Worm (Caenorhabditis elegans) whole organism, L4 larva: ENCODE measurements around the gene fcd-2.

Experiments
- F26F4.8 ChIP-seq: fragments of 200-800 bp; sonication (Bioruptor generic); conservative IDR thresholded peaks from 2 replicates; pipeline ENCODE4 v1.3.6; 2022; ENCODE audit warnings: missing genetic modification characterization, missing compliant biosample characterization
- T26A8.4 ChIP-seq: fragments of 200-800 bp; sonication (Bioruptor generic); IDR thresholded peaks from 2 replicates; pipeline ENCODE4 v1.3.6; 2022; ENCODE audit warnings: missing genetic modification characterization, missing compliant biosample characterization
- Y48G9A.11 ChIP-seq: fragments of 200-800 bp; sonication (Bioruptor generic); IDR thresholded peaks from 2 replicates; pipeline ENCODE4 v1.3.6; 2022; ENCODE audit warnings: missing genetic modification reagents, missing genetic modification characterization, missing compliant biosample characterization
- Y75B8A.6 ChIP-seq: fragments of 200-800 bp; sonication (Bioruptor generic); IDR thresholded peaks from 2 replicates; pipeline ENCODE4 v1.3.6; 2022; ENCODE audit warnings: missing genetic modification reagents, missing genetic modification characterization, missing compliant biosample characterization
- aha-1 ChIP-seq: fragments of 150-350 bp; peaks from one replicate; lab custom pipeline; 2014; ENCODE audit warnings: missing biosample characterization, missing genetic modification characterization
- arid-1 ChIP-seq: fragments of 200-800 bp; sonication (Bioruptor generic); conservative IDR thresholded peaks from 2 replicates; pipeline ENCODE4 v1.3.6; 2022; ENCODE audit warnings: missing genetic modification reagents, missing genetic modification characterization, missing compliant biosample characterization
- attf-4 ChIP-seq: sonication (generic microtip); optimal IDR thresholded peaks from 3 replicates; lab custom pipeline; 2017; ENCODE audit warnings: missing biosample characterization, missing genetic modification characterization
- ceh-44 ChIP-seq: fragments of 200-800 bp; sonication (Bioruptor generic); IDR thresholded peaks from 2 replicates; pipeline ENCODE4 v1.3.6; 2022; ENCODE audit warnings: missing genetic modification reagents, missing genetic modification characterization, missing compliant biosample characterization
- ceh-82 ChIP-seq: sonication (generic microtip); optimal IDR thresholded peaks from 2 replicates; lab custom pipeline; 2017; ENCODE audit warnings: missing biosample characterization, missing genetic modification characterization
- ces-1 ChIP-seq: fragments of 150-350 bp; sonication (generic microtip); optimal IDR thresholded peaks from 4 replicates; lab custom pipeline; 2014; ENCODE audit warnings: missing biosample characterization, missing genetic modification reagents, missing genetic modification characterization
- cey-2 ChIP-seq: sonication (generic microtip); optimal IDR thresholded peaks from 3 replicates; lab custom pipeline; 2017; ENCODE audit warnings: missing genetic modification characterization, mild to moderate bottlenecking, missing compliant biosample characterization, antibody characterized with exemption, borderline replicate concordance; ENCODE audit not compliant: insufficient read depth
- ctbp-1 ChIP-seq: fragments of 200-800 bp; sonication (Bioruptor generic); IDR thresholded peaks from 2 replicates; pipeline ENCODE4 v1.3.6; 2022; ENCODE audit warnings: missing genetic modification reagents, missing genetic modification characterization, missing compliant biosample characterization
- daf-12 ChIP-seq: fragments of 150-350 bp; optimal IDR thresholded peaks from 2 replicates; lab custom pipeline; 2014; ENCODE audit warnings: missing biosample characterization, missing genetic modification reagents, missing genetic modification characterization
- daf-16 ChIP-seq, 3 experiments: sonication (generic microtip); optimal IDR thresholded peaks; 2 replicates each; lab custom pipeline; 2016 to 2017; ENCODE audit warnings: missing genetic modification characterization in 3 of 3, missing genetic modification reagents in 3 of 3, mild to moderate bottlenecking in 2 of 3, missing compliant biosample characterization in 2 of 3, missing biosample characterization in 1 of 3, moderate library complexity in 1 of 3
- daf-8 ChIP-seq: fragments of 200-800 bp; sonication (Bioruptor generic); IDR thresholded peaks from 2 replicates; pipeline ENCODE4 v1.3.6; 2022; ENCODE audit warnings: missing genetic modification characterization, missing compliant biosample characterization
- dmd-6 ChIP-seq: fragments of 200-800 bp; sonication (Bioruptor generic); IDR thresholded peaks from 2 replicates; pipeline ENCODE4 v1.3.6; 2022; ENCODE audit warnings: missing genetic modification reagents, missing genetic modification characterization, missing compliant biosample characterization
- dmd-9 ChIP-seq: fragments of 200-800 bp; sonication (Bioruptor generic); IDR thresholded peaks from 2 replicates; pipeline ENCODE4 v1.3.6; 2022; ENCODE audit warnings: missing genetic modification reagents, missing genetic modification characterization, missing compliant biosample characterization
- dve-1 ChIP-seq: sonication (generic microtip); optimal IDR thresholded peaks from 2 replicates; lab custom pipeline; 2017; ENCODE audit warnings: antibody characterized with exemption, mild to moderate bottlenecking, missing genetic modification characterization, missing compliant biosample characterization; ENCODE audit not compliant: insufficient read depth
- fkh-10 ChIP-seq: fragments of 150-350 bp; optimal IDR thresholded peaks from 2 replicates; lab custom pipeline; 2014; ENCODE audit warnings: missing biosample characterization, missing genetic modification reagents, missing genetic modification characterization
- fos-1 ChIP-seq: fragments of 150-350 bp; optimal IDR thresholded peaks from 2 replicates; lab custom pipeline; 2014; ENCODE audit warnings: missing biosample characterization, missing genetic modification characterization
- gei-8 ChIP-seq: fragments of 200-800 bp; sonication (Bioruptor generic); optimal IDR thresholded peaks from 2 replicates; lab custom pipeline; 2018; ENCODE audit warnings: mild to moderate bottlenecking, missing genetic modification characterization, missing compliant biosample characterization
- hlh-30 ChIP-seq: sonication (generic microtip); optimal IDR thresholded peaks from 2 replicates; lab custom pipeline; 2017; ENCODE audit warnings: antibody characterized with exemption, mild to moderate bottlenecking, missing genetic modification characterization, missing compliant biosample characterization; ENCODE audit not compliant: insufficient read depth
- hmg-1.1 ChIP-seq: fragments of 200-800 bp; sonication (Bioruptor generic); IDR thresholded peaks from 2 replicates; pipeline ENCODE4 v1.3.6; 2022; ENCODE audit warnings: missing genetic modification reagents, missing genetic modification characterization, missing compliant biosample characterization
- jun-1 ChIP-seq: fragments of 150-350 bp; optimal IDR thresholded peaks from 2 replicates; lab custom pipeline; 2014; ENCODE audit warnings: missing biosample characterization, missing genetic modification reagents, missing genetic modification characterization
- lin-1 ChIP-seq: fragments of 200-800 bp; sonication (Bioruptor generic); IDR thresholded peaks from 2 replicates; pipeline ENCODE4 v1.3.6; 2022; ENCODE audit warnings: missing genetic modification reagents, missing genetic modification characterization, missing compliant biosample characterization
- lin-13 ChIP-seq: fragments of 150-350 bp; optimal IDR thresholded peaks from 2 replicates; lab custom pipeline; 2014; ENCODE audit warnings: missing biosample characterization, missing genetic modification reagents, missing genetic modification characterization
- lin-39 ChIP-seq: fragments of 150-350 bp; optimal IDR thresholded peaks from 2 replicates; lab custom pipeline; 2014; ENCODE audit warnings: missing biosample characterization, missing genetic modification reagents, missing genetic modification characterization
- lsy-2 ChIP-seq, 2 experiments: fragments of 150-350 bp in 1 of 2; sonication (generic microtip) in 1 of 2; optimal IDR thresholded peaks; 2 replicates each; lab custom pipeline; 2014 to 2017; ENCODE audit warnings: missing biosample characterization in 2 of 2, missing genetic modification characterization in 2 of 2
- madf-9 ChIP-seq: fragments of 200-800 bp; sonication (Bioruptor generic); conservative IDR thresholded peaks from 2 replicates; pipeline ENCODE4 v1.3.6; 2022; ENCODE audit warnings: missing genetic modification reagents, missing genetic modification characterization, missing compliant biosample characterization
- mxl-3 ChIP-seq: fragments of 200-800 bp; sonication (Bioruptor generic); optimal IDR thresholded peaks from 2 replicates; lab custom pipeline; 2018; ENCODE audit warnings: mild to moderate bottlenecking, missing genetic modification characterization, missing compliant biosample characterization
- nhr-102 ChIP-seq: sonication (generic microtip); optimal IDR thresholded peaks from 2 replicates; lab custom pipeline; 2016; ENCODE audit warnings: mild to moderate bottlenecking, missing genetic modification characterization, moderate library complexity, missing compliant biosample characterization
- nhr-11 ChIP-seq: fragments of 150-350 bp; optimal IDR thresholded peaks from 2 replicates; lab custom pipeline; 2014; ENCODE audit warnings: missing biosample characterization, missing genetic modification characterization
- nhr-41 ChIP-seq: fragments of 200-800 bp; sonication (Bioruptor generic); IDR thresholded peaks from 2 replicates; pipeline ENCODE4 v1.3.6; 2022; ENCODE audit warnings: missing genetic modification reagents, missing genetic modification characterization, missing compliant biosample characterization
- nhr-6 ChIP-seq: fragments of 150-350 bp; optimal IDR thresholded peaks from 2 replicates; lab custom pipeline; 2014; ENCODE audit warnings: missing biosample characterization, missing genetic modification characterization
- php-3 ChIP-seq: fragments of 200-800 bp; sonication (Bioruptor generic); IDR thresholded peaks from 2 replicates; pipeline ENCODE4 v1.3.6; 2022; ENCODE audit warnings: missing genetic modification reagents, missing genetic modification characterization, missing compliant biosample characterization
- rbr-2 ChIP-seq: sonication (generic microtip); optimal IDR thresholded peaks from 2 replicates; lab custom pipeline; 2016; ENCODE audit warnings: missing genotype, missing genetic modification characterization, missing compliant biosample characterization
- sdz-12 ChIP-seq: fragments of 200-800 bp; sonication (Bioruptor generic); optimal IDR thresholded peaks from 2 replicates; lab custom pipeline; 2018; ENCODE audit warnings: mild to moderate bottlenecking, missing genetic modification characterization, missing compliant biosample characterization
- set-16 ChIP-seq: fragments of 200-800 bp; sonication (Bioruptor generic); IDR thresholded peaks from 2 replicates; pipeline ENCODE4 v1.3.6; 2022; ENCODE audit warnings: missing genetic modification reagents, missing genetic modification characterization, missing compliant biosample characterization
- spr-1 ChIP-seq: sonication (generic microtip); optimal IDR thresholded peaks from 2 replicates; lab custom pipeline; 2016; ENCODE audit warnings: mild to moderate bottlenecking, missing genetic modification characterization, missing compliant biosample characterization
- unc-39 ChIP-seq: sonication (generic microtip); optimal IDR thresholded peaks from 2 replicates; lab custom pipeline; 2017; ENCODE audit warnings: missing biosample characterization, missing genetic modification characterization
- zfp-2 ChIP-seq: sonication (generic microtip); optimal IDR thresholded peaks from 2 replicates; lab custom pipeline; 2016; ENCODE audit warnings: mild to moderate bottlenecking, missing genetic modification characterization, missing compliant biosample characterization
- zfp-3 ChIP-seq: fragments of 200-800 bp; sonication (Bioruptor generic); conservative IDR thresholded peaks from 2 replicates; pipeline ENCODE4 v1.3.6; 2022; ENCODE audit warnings: missing genetic modification reagents, missing genetic modification characterization, missing compliant biosample characterization
- zip-2 ChIP-seq: fragments of 150-350 bp; optimal IDR thresholded peaks from 2 replicates; lab custom pipeline; 2014; ENCODE audit warnings: missing biosample characterization, missing genetic modification characterization

The fcd-2 gene

ce11 chrIV:15024426-15024825 is 1.1 kb upstream of the fcd-2 start:
- no peak for TF ChIP-seq zip-2
- no peak for TF ChIP-seq rbr-2 (tag; lab: Kevin White, UChicago)
- TF ChIP-seq ces-1 (GFP tag; lab: Kevin White, UChicago) = no peak
- no peak for TF ChIP-seq jun-1
- no peak for TF ChIP-seq nhr-41 (GFP tag; lab: Robert Waterston, UW)
- no peak for TF ChIP-seq dve-1 (tag; lab: Kevin White, UChicago)
- TF ChIP-seq lin-1 = no peak
- TF ChIP-seq arid-1 (GFP tag; lab: Robert Waterston, UW) = no peak
- TF ChIP-seq aha-1 (tag; lab: Kevin White, UChicago) = peak; percentile 84
- peak; percentile 80 for TF ChIP-seq set-16 (GFP tag; lab: Robert Waterston, UW)
- TF ChIP-seq php-3 (GFP tag; lab: Robert Waterston, UW) = no peak

ce11 chrIV:15027334-15027733 is 1.8 kb downstream of the fcd-2 start:
- no peak for TF ChIP-seq gei-8 (GFP tag; lab: Kevin White, UChicago)
- no peak for TF ChIP-seq dmd-6
- TF ChIP-seq Y48G9A.11 (GFP tag; lab: Robert Waterston, UW) = no peak
- no peak for TF ChIP-seq zfp-3 (GFP tag; lab: Robert Waterston, UW)
- no peak for TF ChIP-seq Y75B8A.6 (GFP tag; lab: Robert Waterston, UW)
- TF ChIP-seq nhr-6 (tag; lab: Kevin White, UChicago) = no peak
- no peak for TF ChIP-seq unc-39 (tag; lab: Kevin White, UChicago)
- no peak for TF ChIP-seq cey-2 (tag; lab: Kevin White, UChicago)
- no peak for TF ChIP-seq F26F4.8 (GFP tag; lab: Robert Waterston, UW)

DNA sequence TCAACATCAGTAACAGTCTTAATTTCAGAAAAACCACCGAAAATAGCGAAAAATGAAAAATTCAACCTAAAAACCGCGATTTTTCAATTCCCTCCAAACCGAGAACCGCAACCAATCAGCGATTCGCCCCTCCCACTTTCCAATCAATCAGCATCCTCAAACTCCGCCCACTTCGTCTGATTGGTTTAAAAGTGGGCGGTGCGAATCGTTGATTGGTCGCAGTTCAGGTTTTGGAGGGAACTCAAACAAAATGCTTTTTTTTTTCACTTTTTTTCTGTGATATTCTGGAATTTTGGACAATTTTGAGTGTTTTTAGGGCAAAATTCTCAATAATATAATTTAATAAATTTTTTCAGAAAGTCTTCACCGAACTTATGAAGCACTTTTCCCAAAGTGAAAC is 2.4 kb downstream of the fcd-2 start:
- no peak for TF ChIP-seq lin-1
- TF ChIP-seq dmd-9 (GFP tag; lab: Robert Waterston, UW) = no peak
- no peak for TF ChIP-seq ceh-82 (tag; lab: Kevin White, UChicago)
- no peak for TF ChIP-seq dmd-6

DNA sequence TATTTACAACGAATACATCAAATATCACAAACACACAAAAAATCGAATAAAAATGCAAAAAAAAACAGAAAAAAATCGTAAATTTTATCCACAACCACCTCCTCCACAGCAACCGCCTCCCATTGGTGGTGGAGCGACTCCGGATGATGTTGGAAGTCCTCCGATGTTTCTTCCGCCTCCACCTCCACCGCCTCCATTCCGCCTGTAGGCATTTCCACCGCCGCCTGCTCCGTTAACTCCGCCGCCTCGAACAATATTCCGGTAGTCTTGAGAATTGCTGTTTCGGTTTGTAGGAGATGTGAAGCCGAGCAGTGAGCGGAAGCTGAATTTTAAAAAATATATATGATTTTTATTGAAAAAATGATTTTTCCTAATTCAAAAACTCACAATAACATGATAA is 2.9 kb downstream of the fcd-2 start:
- TF ChIP-seq set-16 (GFP tag; lab: Robert Waterston, UW) (peak; percentile 64), ctbp-1 (no peak)
- TF ChIP-seq, all 104 proteins: peak for 1

DNA sequence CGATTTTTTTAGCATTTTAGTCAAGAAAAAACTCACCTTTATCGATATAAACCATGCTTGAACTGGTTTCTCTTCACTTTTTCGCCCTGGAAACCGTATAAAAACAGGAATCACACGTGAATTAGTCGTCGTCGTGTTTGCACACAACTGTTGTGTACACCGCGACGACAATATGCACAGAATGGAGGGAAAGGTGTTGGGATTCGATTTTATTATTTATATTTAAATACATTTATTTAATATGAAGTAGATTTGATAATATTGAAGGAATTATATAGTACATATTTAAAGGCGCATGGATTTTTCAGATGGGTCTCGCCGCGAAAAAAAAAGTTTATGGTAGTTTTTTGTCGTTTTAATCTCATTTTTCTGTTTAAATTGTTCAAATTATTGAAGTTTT is 3.4 kb downstream of the fcd-2 start, which contains the start of gene Y41E3.8:
Gene Y41E3.8 (minus strand): TSS at position 88 of the 400 bp plus-strand sequence.
- TF ChIP-seq fos-1 (tag; lab: Kevin White, UChicago) = no peak
- no peak for TF ChIP-seq lin-39 (tag; lab: Kevin White, UChicago)
- TF ChIP-seq spr-1 (tag; lab: Kevin White, UChicago) = no peak
- no peak for TF ChIP-seq zip-2
- TF ChIP-seq zfp-3 (GFP tag; lab: Robert Waterston, UW) = no peak
- no peak for TF ChIP-seq T26A8.4 (GFP tag; lab: Robert Waterston, UW)
- no peak for TF ChIP-seq fkh-10 (GFP tag; lab: Kevin White, UChicago)
- no peak for TF ChIP-seq sdz-12
- TF ChIP-seq Y75B8A.6 (GFP tag; lab: Robert Waterston, UW) = no peak
- no peak for TF ChIP-seq daf-8
- TF ChIP-seq hmg-1.1 (GFP tag; lab: Robert Waterston, UW) = peak; percentile 44; the same call in 1 of the 2 replicates
- TF ChIP-seq lsy-2 (tag; optimal IDR thresholded peaks at IDR 0.05; lab: Kevin White, UChicago) = peak in 1 of 2 experiments; percentile 65
- no peak for TF ChIP-seq lin-13 (GFP tag; lab: Kevin White, UChicago)
- TF ChIP-seq zfp-2 (tag; lab: Kevin White, UChicago) = no peak
- no peak for TF ChIP-seq daf-12 (tag; lab: Kevin White, UChicago)
- no peak for TF ChIP-seq attf-4 (tag; lab: Kevin White, UChicago)
- no peak for TF ChIP-seq ceh-44 (GFP tag; lab: Robert Waterston, UW)
- TF ChIP-seq ces-1 (GFP tag; lab: Kevin White, UChicago) = no peak
- no peak for TF ChIP-seq madf-9 (GFP tag; lab: Robert Waterston, UW)
- no peak for TF ChIP-seq ceh-82 (tag; lab: Kevin White, UChicago)
- TF ChIP-seq dmd-6 = no peak
- peak; percentile 81 for TF ChIP-seq hlh-30 (tag; lab: Kevin White, UChicago)
- no peak for TF ChIP-seq daf-16 (GFP tag; optimal IDR thresholded peaks at IDR 0.05; lab: Kevin White, UChicago)
- TF ChIP-seq daf-16 (tag; optimal IDR thresholded peaks at IDR 0.05; lab: Kevin White, UChicago) = peak; percentile 55
- TF ChIP-seq set-16 (GFP tag; lab: Robert Waterston, UW) = no peak
- no peak for TF ChIP-seq nhr-102
- no peak for TF ChIP-seq nhr-11 (tag; lab: Kevin White, UChicago)
- peak; percentile 40 for TF ChIP-seq mxl-3 (GFP tag; lab: Kevin White, UChicago)
